Fruit fly (Drosophila melanogaster): ENCODE data around the gene CG11164.

DNA sequence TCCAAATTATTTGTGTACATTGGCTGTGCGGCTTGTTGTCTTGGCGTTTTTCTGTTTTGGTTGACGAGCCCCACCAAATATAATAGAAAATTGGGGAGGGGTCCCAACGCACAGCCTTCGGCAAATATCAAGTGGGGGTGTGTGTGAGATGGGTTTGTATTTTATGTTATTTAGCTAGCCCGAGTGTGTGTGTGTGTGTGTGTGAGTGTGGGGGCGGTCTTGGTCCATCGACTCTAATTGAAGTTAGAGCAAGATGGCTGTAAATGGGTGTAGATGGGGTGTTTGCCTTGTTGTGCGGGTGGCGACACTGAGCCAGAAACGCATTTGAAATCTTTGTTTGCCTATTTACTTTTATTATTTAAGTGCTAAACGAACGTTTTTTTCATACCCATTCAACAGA is 35.2 kb upstream of the CG11164 start:
- no peak for TF ChIP-seq Ets98B (GFP tag; IDR thresholded peaks at IDR 0.05)
- TF ChIP-seq CG12605 (GFP tag; IDR thresholded peaks at IDR 0.05), result no peak
- TF ChIP-seq CG13204 (GFP tag; optimal IDR thresholded peaks at IDR 0.05), result no peak

All from whole organism, pupa.